Worm (Caenorhabditis elegans) whole organism, L4 larva: Measurements from ENCODE around the gene str-177.
A peak's percentile ranks its signal among the peaks of the same experiment; 100 is the strongest.

Experiments
- F10B5.3 ChIP-seq: sonication (generic microtip); optimal IDR thresholded peaks from 2 replicates; lab custom pipeline; 2016; ENCODE audit warnings: mild to moderate bottlenecking, missing genetic modification characterization, missing compliant biosample characterization
- R02D3.7 ChIP-seq: fragments of 150-350 bp; sonication (generic microtip); optimal IDR thresholded peaks from 3 replicates; lab custom pipeline; 2014; ENCODE audit warnings: missing biosample characterization, missing genetic modification characterization
- Y48G9A.11 ChIP-seq: fragments of 200-800 bp; sonication (Bioruptor generic); IDR thresholded peaks from 2 replicates; pipeline ENCODE4 v1.3.6; 2022; ENCODE audit warnings: missing genetic modification reagents, missing genetic modification characterization, missing compliant biosample characterization
- Y5F2A.4 ChIP-seq: fragments of 200-800 bp; sonication (Bioruptor generic); optimal IDR thresholded peaks from 2 replicates; lab custom pipeline; 2018; ENCODE audit warnings: mild to moderate bottlenecking, missing genetic modification characterization, missing compliant biosample characterization
- Y75B8A.6 ChIP-seq: fragments of 200-800 bp; sonication (Bioruptor generic); IDR thresholded peaks from 2 replicates; pipeline ENCODE4 v1.3.6; 2022; ENCODE audit warnings: missing genetic modification reagents, missing genetic modification characterization, missing compliant biosample characterization
- ZK337.2 ChIP-seq: fragments of 200-800 bp; sonication (Bioruptor generic); IDR thresholded peaks from 2 replicates; pipeline ENCODE4 v1.3.6; 2022; ENCODE audit warnings: missing genetic modification reagents, missing genetic modification characterization, missing compliant biosample characterization
- aha-1 ChIP-seq: fragments of 150-350 bp; peaks from one replicate; lab custom pipeline; 2014; ENCODE audit warnings: missing biosample characterization, missing genetic modification characterization
- ama-1 ChIP-seq: fragments of 150-350 bp; optimal IDR thresholded peaks from 2 replicates; lab custom pipeline; 2014; ENCODE audit warnings: inconsistent platforms, mixed read lengths
- ceh-20 ChIP-seq: fragments of 200-800 bp; sonication (Bioruptor generic); IDR thresholded peaks from 2 replicates; pipeline ENCODE4 v1.3.6; 2022; ENCODE audit warnings: missing genetic modification reagents, missing genetic modification characterization, missing compliant biosample characterization
- ceh-32 ChIP-seq: sonication (generic microtip); optimal IDR thresholded peaks from 2 replicates; lab custom pipeline; 2016; ENCODE audit warnings: mild to moderate bottlenecking, missing genetic modification characterization, missing compliant biosample characterization; ENCODE audit not compliant: poor library complexity
- ceh-44 ChIP-seq: fragments of 200-800 bp; sonication (Bioruptor generic); IDR thresholded peaks from 2 replicates; pipeline ENCODE4 v1.3.6; 2022; ENCODE audit warnings: missing genetic modification reagents, missing genetic modification characterization, missing compliant biosample characterization
- ctbp-1 ChIP-seq: fragments of 200-800 bp; sonication (Bioruptor generic); IDR thresholded peaks from 2 replicates; pipeline ENCODE4 v1.3.6; 2022; ENCODE audit warnings: missing genetic modification reagents, missing genetic modification characterization, missing compliant biosample characterization
- dmd-6 ChIP-seq: fragments of 200-800 bp; sonication (Bioruptor generic); IDR thresholded peaks from 2 replicates; pipeline ENCODE4 v1.3.6; 2022; ENCODE audit warnings: missing genetic modification reagents, missing genetic modification characterization, missing compliant biosample characterization
- dmd-8 ChIP-seq: fragments of 200-800 bp; sonication (Bioruptor generic); IDR thresholded peaks from 2 replicates; pipeline ENCODE4 v1.3.6; 2022; ENCODE audit warnings: missing genetic modification characterization, missing compliant biosample characterization
- egl-27 ChIP-seq: sonication (generic microtip); optimal IDR thresholded peaks from 3 replicates; lab custom pipeline; 2017; ENCODE audit warnings: missing biosample characterization, missing genetic modification reagents, missing genetic modification characterization
- fos-1 ChIP-seq: fragments of 150-350 bp; optimal IDR thresholded peaks from 2 replicates; lab custom pipeline; 2014; ENCODE audit warnings: missing biosample characterization, missing genetic modification characterization
- gei-8 ChIP-seq: fragments of 200-800 bp; sonication (Bioruptor generic); optimal IDR thresholded peaks from 2 replicates; lab custom pipeline; 2018; ENCODE audit warnings: mild to moderate bottlenecking, missing genetic modification characterization, missing compliant biosample characterization
- hlh-30 ChIP-seq: sonication (generic microtip); optimal IDR thresholded peaks from 2 replicates; lab custom pipeline; 2017; ENCODE audit warnings: antibody characterized with exemption, mild to moderate bottlenecking, missing genetic modification characterization, missing compliant biosample characterization; ENCODE audit not compliant: insufficient read depth
- hmg-1.1 ChIP-seq: fragments of 200-800 bp; sonication (Bioruptor generic); IDR thresholded peaks from 2 replicates; pipeline ENCODE4 v1.3.6; 2022; ENCODE audit warnings: missing genetic modification reagents, missing genetic modification characterization, missing compliant biosample characterization
- lim-7 ChIP-seq: fragments of 200-800 bp; sonication (Bioruptor generic); IDR thresholded peaks from 2 replicates; pipeline ENCODE4 v1.3.6; 2022; ENCODE audit warnings: missing genetic modification characterization, missing compliant biosample characterization
- lir-3 ChIP-seq: sonication (generic microtip); optimal IDR thresholded peaks from 2 replicates; lab custom pipeline; 2016; ENCODE audit warnings: mild to moderate bottlenecking, missing genetic modification characterization, missing compliant biosample characterization
- madf-9 ChIP-seq: fragments of 200-800 bp; sonication (Bioruptor generic); conservative IDR thresholded peaks from 2 replicates; pipeline ENCODE4 v1.3.6; 2022; ENCODE audit warnings: missing genetic modification reagents, missing genetic modification characterization, missing compliant biosample characterization
- mdt-29 ChIP-seq: fragments of 200-800 bp; sonication (Bioruptor generic); IDR thresholded peaks from 2 replicates; pipeline ENCODE4 v1.3.6; 2022; ENCODE audit warnings: missing genetic modification reagents, missing genetic modification characterization, missing compliant biosample characterization
- mes-2 ChIP-seq: sonication (generic microtip); optimal IDR thresholded peaks from 2 replicates; lab custom pipeline; 2016; ENCODE audit warnings: missing genotype, mild to moderate bottlenecking, missing genetic modification characterization, missing compliant biosample characterization; ENCODE audit not compliant: poor library complexity, severe bottlenecking
- nhr-102 ChIP-seq: sonication (generic microtip); optimal IDR thresholded peaks from 2 replicates; lab custom pipeline; 2016; ENCODE audit warnings: mild to moderate bottlenecking, missing genetic modification characterization, moderate library complexity, missing compliant biosample characterization
- nhr-111 ChIP-seq: fragments of 200-800 bp; sonication (Bioruptor generic); optimal IDR thresholded peaks from 2 replicates; lab custom pipeline; 2018; ENCODE audit warnings: mild to moderate bottlenecking, missing genetic modification characterization, missing compliant biosample characterization
- nhr-237 ChIP-seq: sonication (generic microtip); optimal IDR thresholded peaks from 2 replicates; lab custom pipeline; 2017; ENCODE audit warnings: missing biosample characterization, missing genetic modification characterization
- nhr-41 ChIP-seq: fragments of 200-800 bp; sonication (Bioruptor generic); IDR thresholded peaks from 2 replicates; pipeline ENCODE4 v1.3.6; 2022; ENCODE audit warnings: missing genetic modification reagents, missing genetic modification characterization, missing compliant biosample characterization
- nhr-48 ChIP-seq: sonication (generic microtip); optimal IDR thresholded peaks from 2 replicates; lab custom pipeline; 2016; ENCODE audit warnings: mild to moderate bottlenecking, missing genetic modification characterization, missing compliant biosample characterization
- nhr-6 ChIP-seq: fragments of 150-350 bp; optimal IDR thresholded peaks from 2 replicates; lab custom pipeline; 2014; ENCODE audit warnings: missing biosample characterization, missing genetic modification characterization
- nhr-77 ChIP-seq: fragments of 150-350 bp; optimal IDR thresholded peaks from 2 replicates; lab custom pipeline; 2014; ENCODE audit warnings: missing biosample characterization, missing genetic modification characterization
- php-3 ChIP-seq: fragments of 200-800 bp; sonication (Bioruptor generic); IDR thresholded peaks from 2 replicates; pipeline ENCODE4 v1.3.6; 2022; ENCODE audit warnings: missing genetic modification reagents, missing genetic modification characterization, missing compliant biosample characterization
- snpc-1.2 ChIP-seq: fragments of 200-800 bp; sonication (Bioruptor generic); IDR thresholded peaks from 2 replicates; pipeline ENCODE4 v1.3.6; 2022; ENCODE audit warnings: missing genetic modification reagents, missing genetic modification characterization, missing compliant biosample characterization
- spr-1 ChIP-seq: sonication (generic microtip); optimal IDR thresholded peaks from 2 replicates; lab custom pipeline; 2016; ENCODE audit warnings: mild to moderate bottlenecking, missing genetic modification characterization, missing compliant biosample characterization
- tag-97 ChIP-seq: fragments of 200-800 bp; sonication (Bioruptor generic); IDR thresholded peaks from 2 replicates; pipeline ENCODE4 v1.3.6; 2022; ENCODE audit warnings: missing genetic modification characterization, missing compliant biosample characterization
- unc-130 ChIP-seq: sonication (generic microtip); optimal IDR thresholded peaks from 2 replicates; lab custom pipeline; 2016; ENCODE audit warnings: missing genetic modification reagents, missing genetic modification characterization, missing compliant biosample characterization
- vab-7 ChIP-seq: fragments of 200-800 bp; sonication (Bioruptor generic); IDR thresholded peaks from 2 replicates; pipeline ENCODE4 v1.3.6; 2022; ENCODE audit warnings: missing genetic modification reagents, missing genetic modification characterization, missing compliant biosample characterization
- zfp-2 ChIP-seq: sonication (generic microtip); optimal IDR thresholded peaks from 2 replicates; lab custom pipeline; 2016; ENCODE audit warnings: mild to moderate bottlenecking, missing genetic modification characterization, missing compliant biosample characterization
- zip-2 ChIP-seq: fragments of 150-350 bp; optimal IDR thresholded peaks from 2 replicates; lab custom pipeline; 2014; ENCODE audit warnings: missing biosample characterization, missing genetic modification characterization

The str-177 gene

DNA sequence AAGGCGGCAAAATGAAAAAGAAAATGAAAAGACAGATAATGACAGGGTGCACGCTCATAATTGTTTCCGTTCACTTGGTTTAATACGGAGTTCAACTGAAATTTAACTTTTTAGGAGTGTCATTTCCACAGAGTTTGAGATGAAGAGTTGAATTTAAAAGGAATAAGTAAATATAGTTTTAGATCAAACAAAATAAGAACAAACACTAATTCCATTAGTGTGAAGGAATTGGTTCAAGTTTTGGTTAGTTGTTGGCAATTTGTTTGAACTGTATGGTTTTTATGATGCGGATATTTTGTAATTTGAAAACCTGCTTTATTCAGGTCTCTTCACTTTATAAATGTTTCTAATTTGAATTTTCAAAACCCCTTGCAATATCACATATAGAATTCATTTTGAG, 42.1 kb downstream of the str-177 start, which contains the start of gene B0222.15:
B0222.15 (minus strand) TSS at position 101 of the 400 bp plus-strand sequence.
- TF ChIP-seq ZK337.2 = no peak
- no peak for TF ChIP-seq ceh-20 (GFP tag; lab: Robert Waterston, UW)
- TF ChIP-seq nhr-111 (GFP tag; lab: Kevin White, UChicago) = no peak
- no peak for TF ChIP-seq mes-2 (tag; lab: Kevin White, UChicago)
- TF ChIP-seq dmd-6 (GFP tag; lab: Robert Waterston, UW) = no peak
- no peak for TF ChIP-seq nhr-102 (tag; lab: Kevin White, UChicago)
- TF ChIP-seq R02D3.7 (tag; lab: Kevin White, UChicago) = no peak
- TF ChIP-seq fos-1 (tag; lab: Kevin White, UChicago) = no peak
- TF ChIP-seq lim-7 (GFP tag; lab: Robert Waterston, UW) = no peak
- no peak for TF ChIP-seq ctbp-1
- TF ChIP-seq snpc-1.2 (GFP tag; lab: Robert Waterston, UW) = no peak
- TF ChIP-seq ceh-32 (tag; lab: Kevin White, UChicago) = no peak
- no peak for TF ChIP-seq tag-97
- no peak for TF ChIP-seq nhr-77 (tag; lab: Kevin White, UChicago)

DNA sequence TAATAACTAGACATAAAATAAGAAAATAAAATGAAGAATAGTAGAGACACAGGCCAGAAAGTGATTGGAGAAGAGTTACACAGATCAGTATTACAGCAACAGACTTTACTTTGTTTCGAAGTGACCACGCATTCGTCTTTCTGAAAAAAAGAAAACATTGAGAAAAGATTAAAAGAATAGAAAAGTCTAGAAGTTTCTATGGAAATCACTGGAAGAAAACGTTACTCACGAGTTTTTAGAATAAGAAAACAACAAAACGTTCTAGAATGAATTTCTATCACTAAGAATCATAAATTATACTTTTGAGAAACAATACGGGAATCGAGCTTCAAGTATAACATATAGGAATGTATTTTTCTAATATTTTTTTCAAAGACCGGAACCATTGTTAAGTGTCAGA, 43.2 kb downstream of the str-177 start:
- TF ChIP-seq mdt-29 (GFP tag; lab: Robert Waterston, UW) (peak; percentile 91), dmd-8 (GFP tag; lab: Robert Waterston, UW) (no peak)

DNA sequence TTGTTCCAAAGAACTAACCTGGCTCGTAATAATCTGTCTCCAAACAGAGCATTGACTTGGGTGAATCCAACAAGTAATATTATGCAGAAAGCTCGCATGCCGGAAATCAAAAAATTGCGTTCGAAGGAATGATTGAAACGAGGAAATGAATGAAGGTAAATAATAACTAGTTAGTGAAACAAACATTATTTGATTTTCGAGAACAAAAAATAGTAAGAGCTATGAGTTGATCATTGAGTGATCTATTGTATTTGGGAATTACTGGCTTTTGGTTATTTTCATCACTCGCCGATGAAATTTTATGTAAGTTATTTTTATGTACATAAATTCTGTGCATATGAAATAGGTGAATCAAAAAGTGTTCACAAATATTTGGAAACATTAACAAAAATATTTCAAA, 44.0 kb downstream of the str-177 start, which contains the start of gene B0222.5:
B0222.5 (minus strand) TSS at position 101 of the 400 bp plus-strand sequence.
- no peak for TF ChIP-seq zfp-2 (tag; lab: Kevin White, UChicago)
- TF ChIP-seq Y5F2A.4 (GFP tag; lab: Kevin White, UChicago) = no peak
- TF ChIP-seq ceh-44 (GFP tag; lab: Robert Waterston, UW) = no peak
- TF ChIP-seq hmg-1.1 (GFP tag; lab: Robert Waterston, UW) = no peak
- TF ChIP-seq aha-1 (tag; lab: Kevin White, UChicago) = peak; percentile 66
- no peak for TF ChIP-seq Y75B8A.6 (GFP tag; lab: Robert Waterston, UW)
- TF ChIP-seq nhr-237 (tag; lab: Kevin White, UChicago) = no peak
- TF ChIP-seq, all 104 proteins: peak for 1

DNA sequence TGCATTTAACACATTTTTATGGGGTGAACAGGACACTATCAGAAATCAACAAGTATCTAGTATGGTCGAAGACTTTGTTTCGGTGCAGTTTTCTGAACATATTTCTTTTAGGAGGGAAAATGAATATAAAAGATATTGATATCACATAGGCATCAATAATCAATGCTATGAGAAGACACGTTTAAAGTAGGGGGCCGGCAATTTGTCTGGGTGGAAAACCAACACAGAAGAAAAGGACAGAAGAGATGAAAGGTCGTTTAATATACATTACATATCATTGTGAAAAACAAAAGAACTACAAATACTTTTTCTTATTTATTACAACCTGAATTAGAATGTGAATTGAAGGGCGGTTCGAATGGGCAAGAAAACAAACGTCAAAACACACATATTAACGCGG, 46.4 kb downstream of the str-177 start:
- TF ChIP-seq unc-130 (no peak), nhr-48 (no peak), hlh-30 (tag; lab: Kevin White, UChicago) (no peak), zip-2 (tag; lab: Kevin White, UChicago) (no peak), dmd-8 (GFP tag; lab: Robert Waterston, UW) (no peak), nhr-41 (GFP tag; lab: Robert Waterston, UW) (no peak), egl-27 (tag; lab: Kevin White, UChicago) (no peak), spr-1 (tag; lab: Kevin White, UChicago) (no peak), php-3 (GFP tag; lab: Robert Waterston, UW) (no peak), lir-3 (tag; lab: Kevin White, UChicago) (no peak), ama-1 (lab: Kevin White, UChicago) (no peak), F10B5.3 (tag; lab: Kevin White, UChicago) (no peak), tag-97 (no peak), gei-8 (GFP tag; lab: Kevin White, UChicago) (no peak), madf-9 (GFP tag; lab: Robert Waterston, UW) (no peak), Y48G9A.11 (GFP tag; lab: Robert Waterston, UW) (no peak), nhr-6 (tag; lab: Kevin White, UChicago) (no peak), vab-7 (GFP tag; lab: Robert Waterston, UW) (no peak), ceh-32 (tag; lab: Kevin White, UChicago) (no peak), fos-1 (tag; lab: Kevin White, UChicago) (no peak)
